Worm (Caenorhabditis elegans): ENCODE measurements around the gene C40A11.6.

Gene C40A11.6

ce11 chrII:2146900-2147375, 1.5 kb upstream of the C40A11.6 start, which contains the start of gene C40A11.2:
Gene C40A11.2 (plus strand): TSS chrII:2146950.
- no peak for TF ChIP-seq K02D7.2 (tag; optimal IDR thresholded peaks at IDR 0.05)
- no peak for TF ChIP-seq ceh-48 (tag; optimal IDR thresholded peaks at IDR 0.05)
- no peak for TF ChIP-seq ceh-45 (GFP tag; IDR thresholded peaks at IDR 0.05)
- TF ChIP-seq elt-2 (tag; optimal IDR thresholded peaks at IDR 0.05) = no peak
- TF ChIP-seq madf-2 (tag; optimal IDR thresholded peaks at IDR 0.05) = no peak

- TF ChIP-seq Y22D7AL.16 (tag; optimal IDR thresholded peaks at IDR 0.05) (no peak), pha-4 (tag; optimal IDR thresholded peaks at IDR 0.05) (no peak), sdc-2 (tag; optimal IDR thresholded peaks at IDR 0.05) (no peak), elt-2 (tag; optimal IDR thresholded peaks at IDR 0.05) (no peak), tbx-7 (tag; optimal IDR thresholded peaks at IDR 0.05) (no peak), ceh-14 (tag; optimal IDR thresholded peaks at IDR 0.05) (no peak), fkh-6 (tag; optimal IDR thresholded peaks at IDR 0.05) (no peak)
Observed at ce11 chrII:2140817-2141216, 4.6 kb downstream of the C40A11.6 start, which contains the start of gene C40A11.3. Gene C40A11.3 (plus strand): TSS chrII:2141117.

- TF ChIP-seq nhr-11 (tag; optimal IDR thresholded peaks at IDR 0.05) (no peak), dmd-4 (tag; optimal IDR thresholded peaks at IDR 0.05; ENCODE audit: borderline replicate concordance) (no peak), hlh-13 (GFP tag; optimal IDR thresholded peaks at IDR 0.05) (no peak)
Observed at ce11 chrII:2138901-2139300, 6.6 kb downstream of the C40A11.6 start.

ce11 chrII:2137235-2137634, 8.2 kb downstream of the C40A11.6 start, which contains the start of gene C40A11.4:
Gene C40A11.4 (plus strand): TSS chrII:2137422.
- TF ChIP-seq nhr-232 (tag; optimal IDR thresholded peaks at IDR 0.05) (no peak), ceh-48 (tag; optimal IDR thresholded peaks at IDR 0.05) (peak; percentile 16)

- TF ChIP-seq ceh-24 (tag; optimal IDR thresholded peaks at IDR 0.05) (no peak), ttx-3 (tag; optimal IDR thresholded peaks at IDR 0.05) (no peak), nhr-11 (tag; optimal IDR thresholded peaks at IDR 0.05) (no peak)
Observed at ce11 chrII:2135604-2136003, 9.9 kb downstream of the C40A11.6 start, which contains the start of gene hpo-7. Gene hpo-7 (minus strand): TSS chrII:2135704.

- TF ChIP-seq C38D4.7 (GFP tag; optimal IDR thresholded peaks at IDR 0.05) = no peak
- TF ChIP-seq lin-11 (tag; optimal IDR thresholded peaks at IDR 0.05) = no peak
- TF ChIP-seq tbx-7 (tag; optimal IDR thresholded peaks at IDR 0.05) = no peak
- TF ChIP-seq ceh-9 (tag; optimal IDR thresholded peaks at IDR 0.05) = no peak
- no peak for TF ChIP-seq ceh-14 (tag; optimal IDR thresholded peaks at IDR 0.05)
- TF ChIP-seq unc-3 (GFP tag; conservative IDR thresholded peaks at IDR 0.05) = no peak
- TF ChIP-seq unc-3 (tag; optimal IDR thresholded peaks at IDR 0.05) = no peak
- TF ChIP-seq T23F11.4 (GFP tag; optimal IDR thresholded peaks at IDR 0.05) = no peak
- TF ChIP-seq npax-4 (tag; optimal IDR thresholded peaks at IDR 0.05) = no peak
- no peak for TF ChIP-seq pha-4 (tag; optimal IDR thresholded peaks at IDR 0.05)
- no peak for TF ChIP-seq pag-3 (tag; optimal IDR thresholded peaks at IDR 0.05; ENCODE audit: borderline replicate concordance)
- TF ChIP-seq mec-3 (tag; optimal IDR thresholded peaks at IDR 0.05; ENCODE audit: borderline replicate concordance) = no peak
- no peak for TF ChIP-seq lim-6 (tag; optimal IDR thresholded peaks at IDR 0.05)
- TF ChIP-seq pqm-1 (tag; optimal IDR thresholded peaks at IDR 0.05) = no peak
- TF ChIP-seq ceh-31 (tag; optimal IDR thresholded peaks at IDR 0.05) = no peak
- TF ChIP-seq pha-2 (tag; optimal IDR thresholded peaks at IDR 0.05) = no peak
- no peak for TF ChIP-seq odd-2 (tag; optimal IDR thresholded peaks at IDR 0.05)
- TF ChIP-seq K02D7.2 (tag; optimal IDR thresholded peaks at IDR 0.05) = no peak
- no peak for TF ChIP-seq ceh-34 (tag; optimal IDR thresholded peaks at IDR 0.05)
- no peak for TF ChIP-seq gmeb-2 (tag; optimal IDR thresholded peaks at IDR 0.05)
Observed at ce11 chrII:2130770-2131169, 14.7 kb downstream of the C40A11.6 start, which contains the start of gene sdz-28. Gene sdz-28 (plus strand): TSS chrII:2131070.
